Worm (Caenorhabditis elegans): ENCODE measurements around the gene crh-1.

- TF ChIP-seq nfya-1 (tag; optimal IDR thresholded peaks at IDR 0.05) (peak; percentile 11), ceh-31 (tag; optimal IDR thresholded peaks at IDR 0.05) (no peak), ref-2 (tag; optimal IDR thresholded peaks at IDR 0.05) (no peak), pax-1 (tag; optimal IDR thresholded peaks at IDR 0.05) (no peak), pha-4 (tag; optimal IDR thresholded peaks at IDR 0.05) (no peak), syd-9 (tag; optimal IDR thresholded peaks at IDR 0.05) (no peak), ama-1 (optimal IDR thresholded peaks at IDR 0.05) (no peak), T23F11.4 (GFP tag; optimal IDR thresholded peaks at IDR 0.05) (no peak), ceh-18 (tag; optimal IDR thresholded peaks at IDR 0.05) (peak; percentile 24), ceh-9 (tag; optimal IDR thresholded peaks at IDR 0.05) (no peak), sox-2 (GFP tag; IDR thresholded peaks at IDR 0.05) (no peak), unc-3 (GFP tag; conservative IDR thresholded peaks at IDR 0.05) (no peak), unc-3 (tag; optimal IDR thresholded peaks at IDR 0.05) (no peak)
Measured at ce11 chrIII:11738482-11738881, 80.9 kb downstream of the crh-1 start.

Measured in whole organism, late embryonic.